Worm (Caenorhabditis elegans) whole organism, dauer: ENCODE measurements around the gene pgl-1.

Experiments
- unc-62 ChIP-seq: sonication (generic microtip); optimal IDR thresholded peaks from 2 replicates; lab custom pipeline; 2017; ENCODE audit warnings: missing biosample characterization, missing genetic modification reagents, missing genetic modification characterization

The pgl-1 gene

DNA sequence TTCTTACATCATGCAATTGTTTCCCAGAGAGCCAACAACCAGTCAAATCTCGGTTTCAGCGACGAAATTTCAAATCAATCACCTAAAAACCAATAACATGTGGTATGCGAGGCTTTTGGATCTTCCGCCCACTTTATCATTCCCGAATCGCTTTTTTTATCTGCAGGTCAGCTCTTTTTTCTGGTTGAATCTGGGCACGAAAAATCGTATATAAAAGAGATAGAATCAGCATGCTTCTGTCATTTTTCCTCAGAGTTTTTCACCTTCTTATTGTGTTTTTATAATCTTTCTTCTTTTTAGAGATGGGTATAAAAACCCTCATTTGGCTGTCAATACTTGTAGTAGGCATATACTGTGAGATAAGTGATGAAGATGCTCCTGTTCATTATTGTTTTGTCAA is 26.2 kb upstream of the pgl-1 start, which contains the start of gene cht-3:
Gene cht-3, plus strand, starts transcription at position 301 of the 400 bp plus-strand sequence.
- TF ChIP-seq unc-62 = no peak

DNA sequence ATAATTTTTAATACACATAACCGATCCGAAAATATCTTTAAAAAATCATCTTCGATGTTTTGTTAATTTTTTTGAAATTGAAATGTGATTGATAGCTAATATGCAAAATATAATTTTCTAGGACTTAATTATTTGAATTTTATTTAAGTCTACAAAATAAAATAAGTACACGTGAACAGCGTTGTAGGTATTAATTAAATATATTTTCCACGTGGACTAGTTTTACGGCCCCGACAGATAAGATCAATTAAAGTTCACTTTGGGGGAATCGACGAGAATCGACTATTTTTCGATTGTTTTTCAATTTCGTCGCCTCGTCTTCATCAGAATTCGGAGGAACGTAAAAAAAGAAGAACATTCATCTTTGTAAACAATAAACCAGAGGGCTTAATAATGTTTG is 22.1 kb upstream of the pgl-1 start, which contains the start of gene C25A8.5:
Gene C25A8.5, plus strand, starts transcription at position 301 of the 400 bp plus-strand sequence.
- no peak for TF ChIP-seq unc-62

ce11 chrIV:6997918-6998317 is 20.8 kb upstream of the pgl-1 start:
- no peak for TF ChIP-seq unc-62

ce11 chrIV:6991070-6991469 is 14.0 kb upstream of the pgl-1 start:
- TF ChIP-seq unc-62 = no peak

DNA sequence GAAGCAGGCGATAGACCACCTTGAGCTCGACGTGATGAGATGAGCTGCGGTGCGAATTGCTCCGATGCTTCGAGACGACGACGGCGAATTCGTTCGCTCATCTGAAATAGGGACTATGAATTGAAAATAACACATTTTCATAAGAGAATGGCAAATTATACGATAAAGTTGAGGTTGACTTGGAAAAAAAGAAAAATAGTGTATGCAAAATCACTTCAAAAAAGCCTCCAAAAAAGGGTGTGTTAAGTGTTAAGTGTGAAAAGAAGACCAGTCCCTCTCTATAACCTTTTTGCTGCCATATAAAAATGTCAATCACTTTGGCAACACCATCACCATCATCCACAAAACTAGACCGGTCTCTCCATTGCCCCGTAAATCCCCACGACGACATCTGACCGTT is 9.7 kb upstream of the pgl-1 start, which contains the start of gene prkl-1:
Gene prkl-1, minus strand, starts transcription at position 101 of the 400 bp plus-strand sequence.
- TF ChIP-seq unc-62 = no peak

- TF ChIP-seq unc-62 = no peak
Observed at ce11 chrIV:6984449-6985380, 7.6 kb upstream of the pgl-1 start.

- TF ChIP-seq unc-62 = no peak
Observed at ce11 chrIV:6978625-6979024, 1.5 kb upstream of the pgl-1 start.

DNA sequence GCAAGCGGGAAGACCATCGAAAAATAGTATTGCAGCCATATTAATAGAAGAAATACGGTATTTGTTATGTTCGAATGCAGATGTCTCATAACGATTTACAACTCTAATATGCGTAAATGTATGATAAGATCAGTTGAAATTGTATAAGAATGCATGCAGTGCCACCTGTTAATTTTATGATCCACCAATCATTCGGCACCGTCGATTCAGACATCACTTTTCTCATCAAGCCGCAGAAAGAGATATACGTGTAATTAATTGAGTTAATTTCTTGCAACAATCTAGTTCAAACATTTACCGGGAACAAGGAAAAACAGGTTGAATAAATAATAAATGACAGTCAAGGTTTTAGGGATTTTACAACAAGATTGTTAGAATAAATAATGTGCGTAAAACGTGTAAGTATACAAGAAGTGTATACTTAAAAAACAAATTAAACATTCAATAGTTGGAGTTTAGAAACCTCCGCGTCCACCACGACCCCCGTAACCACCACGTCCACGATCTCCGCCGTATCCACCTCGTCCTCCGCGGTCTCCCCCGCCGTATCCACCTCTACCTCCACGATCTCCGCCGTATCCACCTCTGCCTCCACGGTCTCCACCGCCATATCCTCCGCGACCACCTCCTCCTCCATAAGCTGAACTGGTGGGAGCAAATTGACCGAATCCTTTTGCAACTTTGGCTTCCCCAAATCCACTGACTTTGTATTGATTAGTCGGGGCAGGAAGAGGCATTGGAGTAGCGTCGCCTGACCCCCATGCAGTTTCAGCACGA is 2.8 kb downstream of the pgl-1 start:
- TF ChIP-seq unc-62 = no peak

DNA sequence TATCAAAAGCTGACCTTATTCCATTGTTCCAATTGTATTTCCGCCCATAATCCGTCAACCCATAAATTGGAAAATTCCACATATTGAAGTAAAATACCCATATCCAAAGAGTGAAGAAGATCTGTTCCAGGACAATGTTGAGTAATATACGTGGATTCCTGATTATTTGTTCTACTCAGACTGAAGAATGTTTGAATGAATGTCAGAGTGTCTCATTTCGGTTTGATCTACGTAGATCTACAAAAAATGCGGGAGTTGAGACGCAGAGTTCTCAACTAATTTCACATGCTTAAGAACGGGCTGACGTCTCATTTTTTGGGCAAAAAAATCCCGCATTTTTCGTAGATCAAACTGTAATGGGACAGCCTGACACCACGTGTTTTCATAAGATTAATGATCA is 4.7 kb downstream of the pgl-1 start, which contains the start of gene nhr-249:
Gene nhr-249, minus strand, starts transcription at position 101 of the 400 bp plus-strand sequence.
- TF ChIP-seq unc-62 = no peak

DNA sequence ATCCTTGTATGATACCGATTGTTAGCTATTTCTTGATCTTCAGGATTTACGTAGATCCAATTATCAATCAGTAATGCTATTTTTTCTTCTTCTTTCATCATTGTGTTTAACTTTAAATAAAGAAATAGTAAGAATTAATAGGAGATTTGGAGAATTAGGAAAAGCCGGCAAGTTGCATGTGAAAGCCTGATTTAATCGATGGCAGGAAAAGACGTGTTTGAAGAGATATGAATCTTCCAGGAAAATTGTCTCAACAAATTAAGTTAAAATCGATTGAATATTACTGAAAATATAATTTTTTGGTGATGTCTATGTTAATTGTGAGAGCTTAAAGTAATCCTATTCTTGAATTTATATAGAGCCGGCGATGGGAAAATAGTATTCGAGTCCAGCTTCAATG is 5.9 kb downstream of the pgl-1 start, which contains the start of gene ZK381.62:
Gene ZK381.62, minus strand, starts transcription at position 101 of the 400 bp plus-strand sequence.
- no peak for TF ChIP-seq unc-62

- no peak for TF ChIP-seq unc-62
Observed at ce11 chrIV:6970271-6970670, 6.8 kb downstream of the pgl-1 start, which contains the start of gene ZK381.8. Gene ZK381.8, minus strand, starts transcription at chrIV:6970371.

DNA sequence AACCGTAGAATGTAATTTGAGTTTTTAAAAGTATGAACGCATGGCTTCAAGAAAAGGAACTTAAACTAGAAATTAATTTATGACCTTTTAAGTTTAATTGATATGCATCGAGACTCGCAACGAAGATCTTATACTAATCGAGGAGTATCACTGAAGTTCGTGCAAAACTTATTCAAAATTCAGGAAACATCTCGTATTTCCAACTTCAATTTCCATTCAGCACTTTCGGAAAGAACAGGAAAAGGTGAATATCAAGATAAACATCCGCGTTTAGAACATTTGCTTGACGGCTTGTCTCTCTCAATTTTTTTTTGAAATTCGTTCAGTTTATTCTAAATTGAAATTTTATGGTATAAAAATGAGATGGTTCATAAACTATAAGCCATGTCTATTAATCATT is 11.9 kb downstream of the pgl-1 start, which contains the start of gene ZK381.2:
Gene ZK381.2, plus strand, starts transcription at position 301 of the 400 bp plus-strand sequence.
- no peak for TF ChIP-seq unc-62

DNA sequence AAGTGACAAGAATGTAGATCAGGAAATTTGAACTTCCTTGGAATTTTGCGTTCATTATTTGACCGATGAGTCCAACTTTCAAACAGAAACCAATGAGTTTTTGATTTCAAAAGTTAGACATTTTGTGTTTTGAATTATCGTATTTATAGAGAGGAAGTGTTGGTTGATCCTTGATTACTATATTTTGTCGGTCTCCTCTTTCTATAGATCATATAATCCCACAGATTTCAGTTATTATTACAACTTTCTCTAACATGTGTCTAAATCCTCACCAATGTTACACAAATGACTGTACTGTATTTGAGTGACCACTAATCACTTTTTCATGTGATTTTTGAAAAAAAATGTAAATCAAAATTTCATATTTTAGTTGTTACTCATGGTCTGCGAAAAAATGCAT is 12.6 kb downstream of the pgl-1 start, which contains the start of gene B0478.3:
Gene B0478.3, minus strand, starts transcription at position 101 of the 400 bp plus-strand sequence.
- no peak for TF ChIP-seq unc-62

ce11 chrIV:6959483-6959882 is 17.6 kb downstream of the pgl-1 start:
- TF ChIP-seq unc-62 = no peak

- TF ChIP-seq unc-62 = no peak
Observed at ce11 chrIV:6958696-6959095, 18.4 kb downstream of the pgl-1 start.

- TF ChIP-seq unc-62 = no peak
Observed at ce11 chrIV:6957341-6957740, 19.8 kb downstream of the pgl-1 start, which contains the start of gene jnk-1. Gene jnk-1, plus strand, starts transcription at chrIV:6957641.

ce11 chrIV:6956668-6957067 is 20.4 kb downstream of the pgl-1 start:
- no peak for TF ChIP-seq unc-62
